Worm (Caenorhabditis elegans) whole organism, young adult: Measurements from ENCODE around the gene mthf-1.

Source experiments
- B0035.1 ChIP-seq: sonication (generic microtip); optimal IDR thresholded peaks from 2 replicates; lab custom pipeline; 2016; ENCODE audit warnings: missing genetic modification characterization, mild to moderate bottlenecking, missing compliant biosample characterization, missing genotype, missing genetic modification reagents
- F37B4.10 ChIP-seq: fragments of 200-800 bp; sonication (Bioruptor generic); IDR thresholded peaks from 2 replicates; pipeline ENCODE4 v1.3.6; 2022; ENCODE audit warnings: missing genetic modification characterization, missing compliant biosample characterization
- F39B2.1 ChIP-seq: fragments of 200-800 bp; sonication (Bioruptor generic); IDR thresholded peaks from 2 replicates; pipeline ENCODE4 v1.3.6; 2022; ENCODE audit warnings: missing genetic modification reagents, missing genetic modification characterization, missing compliant biosample characterization
- F55B11.4 ChIP-seq: sonication (generic microtip); optimal IDR thresholded peaks from 2 replicates; lab custom pipeline; 2016; ENCODE audit warnings: missing compliant biosample characterization, missing genetic modification characterization, borderline replicate concordance; ENCODE audit not compliant: insufficient read depth
- ama-1 ChIP-seq, 3 experiments: fragments of 150-350 bp in 1 of 3; sonication (generic microtip) in 2 of 3; optimal IDR thresholded peaks; 2 replicates each; lab custom pipeline; 2014 to 2018; ENCODE audit warnings: missing biosample characterization in 2 of 3, missing genetic modification characterization in 2 of 3, missing genetic modification reagents in 2 of 3
- aptf-2 ChIP-seq: fragments of 200-800 bp; sonication (Bioruptor generic); conservative IDR thresholded peaks from 2 replicates; pipeline ENCODE4 v1.3.6; 2022; ENCODE audit warnings: missing genetic modification reagents, missing genetic modification characterization, missing compliant biosample characterization
- athp-1 ChIP-seq: sonication (generic microtip); optimal IDR thresholded peaks from 2 replicates; lab custom pipeline; 2017; ENCODE audit warnings: mild to moderate bottlenecking, missing genetic modification characterization, missing compliant biosample characterization
- attf-3 ChIP-seq: fragments of 200-800 bp; sonication (Bioruptor generic); conservative IDR thresholded peaks from 2 replicates; pipeline ENCODE4 v1.3.6; 2022; ENCODE audit warnings: missing genetic modification reagents, missing genetic modification characterization, missing compliant biosample characterization
- bed-2 ChIP-seq: fragments of 200-800 bp; sonication (Bioruptor generic); IDR thresholded peaks from 2 replicates; pipeline ENCODE4 v1.3.6; 2022; ENCODE audit warnings: missing genetic modification reagents, missing genetic modification characterization, missing compliant biosample characterization
- cebp-2 ChIP-seq: fragments of 200-800 bp; sonication (Bioruptor generic); IDR thresholded peaks from 2 replicates; pipeline ENCODE4 v1.3.6; 2022; ENCODE audit warnings: missing genetic modification characterization, missing compliant biosample characterization
- ceh-40 ChIP-seq: fragments of 200-800 bp; sonication (Bioruptor generic); IDR thresholded peaks from 2 replicates; pipeline ENCODE4 v1.3.6; 2022; ENCODE audit warnings: missing genetic modification characterization, missing compliant biosample characterization
- ceh-91 ChIP-seq: fragments of 200-800 bp; sonication (Bioruptor generic); IDR thresholded peaks from 2 replicates; pipeline ENCODE4 v1.3.6; 2022; ENCODE audit warnings: missing genetic modification reagents, missing genetic modification characterization, missing compliant biosample characterization
- dox-1 ChIP-seq: fragments of 200-800 bp; sonication (Bioruptor generic); IDR thresholded peaks from 2 replicates; pipeline ENCODE4 v1.3.6; 2022; ENCODE audit warnings: missing genetic modification reagents, missing genetic modification characterization, missing compliant biosample characterization
- dpff-1 ChIP-seq: sonication (generic microtip); optimal IDR thresholded peaks from 2 replicates; lab custom pipeline; 2017; ENCODE audit warnings: mild to moderate bottlenecking, missing genetic modification characterization, missing compliant biosample characterization
- egl-18 ChIP-seq: fragments of 200-800 bp; sonication (Bioruptor generic); IDR thresholded peaks from 2 replicates; pipeline ENCODE4 v1.3.6; 2022; ENCODE audit warnings: missing genetic modification reagents, missing genetic modification characterization, missing compliant biosample characterization
- egl-44 ChIP-seq: fragments of 200-800 bp; sonication (Bioruptor generic); IDR thresholded peaks from 2 replicates; pipeline ENCODE4 v1.3.6; 2022; ENCODE audit warnings: missing genetic modification reagents, missing genetic modification characterization, missing compliant biosample characterization
- gei-17 ChIP-seq: fragments of 200-800 bp; sonication (Bioruptor generic); optimal IDR thresholded peaks from 2 replicates; lab custom pipeline; 2018; ENCODE audit warnings: mild to moderate bottlenecking, missing genetic modification characterization, missing compliant biosample characterization
- him-1 ChIP-seq: sonication (generic microtip); optimal IDR thresholded peaks from 2 replicates; lab custom pipeline; 2016; ENCODE audit warnings: missing genotype, missing genetic modification reagents, missing genetic modification characterization, missing compliant biosample characterization
- hlh-12 ChIP-seq: sonication (generic microtip); optimal IDR thresholded peaks from 2 replicates; lab custom pipeline; 2016; ENCODE audit warnings: missing genetic modification characterization, missing compliant biosample characterization
- hlh-26 ChIP-seq: fragments of 200-800 bp; sonication (Bioruptor generic); conservative IDR thresholded peaks from 2 replicates; pipeline ENCODE4 v1.3.6; 2022; ENCODE audit warnings: missing genetic modification reagents, missing genetic modification characterization, missing compliant biosample characterization
- hmg-1.2 ChIP-seq: fragments of 200-800 bp; sonication (Bioruptor generic); IDR thresholded peaks from 2 replicates; pipeline ENCODE4 v1.3.6; 2022; ENCODE audit warnings: missing genetic modification reagents, missing genetic modification characterization, missing compliant biosample characterization
- hmg-20 ChIP-seq: fragments of 200-800 bp; sonication (Bioruptor generic); IDR thresholded peaks from 2 replicates; pipeline ENCODE4 v1.3.6; 2022; ENCODE audit warnings: missing genetic modification reagents, missing genetic modification characterization, missing compliant biosample characterization
- hrde-1 ChIP-seq: sonication (generic microtip); optimal IDR thresholded peaks from 2 replicates; lab custom pipeline; 2016; ENCODE audit warnings: missing genetic modification characterization, mild to moderate bottlenecking, missing compliant biosample characterization, moderate library complexity, missing genotype, missing genetic modification reagents, borderline replicate concordance
- lin-35 ChIP-seq, 3 experiments: fragments of 150-350 bp in 2 of 3; sonication (generic microtip) in 1 of 3; optimal IDR thresholded peaks; 2 replicates each; lab custom pipeline; 2014 to 2018; ENCODE audit warnings: missing biosample characterization in 3 of 3, missing genetic modification characterization in 3 of 3, missing genetic modification reagents in 3 of 3
- lin-40 ChIP-seq: sonication (generic microtip); optimal IDR thresholded peaks from 2 replicates; lab custom pipeline; 2016; ENCODE audit warnings: missing genetic modification characterization, mild to moderate bottlenecking, missing compliant biosample characterization, missing genotype, missing genetic modification reagents
- lsy-27 ChIP-seq: sonication (generic microtip); optimal IDR thresholded peaks from 2 replicates; lab custom pipeline; 2017; ENCODE audit warnings: missing genetic modification characterization, mild to moderate bottlenecking, missing compliant biosample characterization, antibody characterized with exemption, missing genotype, borderline replicate concordance; ENCODE audit not compliant: insufficient read depth
- mcd-1 ChIP-seq: fragments of 200-800 bp; sonication (Bioruptor generic); IDR thresholded peaks from 2 replicates; pipeline ENCODE4 v1.3.6; 2022; ENCODE audit warnings: missing genetic modification reagents, missing genetic modification characterization, missing compliant biosample characterization
- mel-28 ChIP-seq: sonication (generic microtip); optimal IDR thresholded peaks from 2 replicates; lab custom pipeline; 2016; ENCODE audit warnings: borderline replicate concordance, mild to moderate bottlenecking, missing genetic modification characterization, missing compliant biosample characterization
- mes-4 ChIP-seq: sonication (generic microtip); optimal IDR thresholded peaks from 2 replicates; lab custom pipeline; 2016; ENCODE audit warnings: missing genotype, missing genetic modification characterization, missing compliant biosample characterization
- mxl-1 ChIP-seq: sonication (generic microtip); optimal IDR thresholded peaks from 2 replicates; lab custom pipeline; 2016; ENCODE audit warnings: missing genetic modification characterization, missing compliant biosample characterization
- nfya-1 ChIP-seq: sonication (generic microtip); optimal IDR thresholded peaks from 2 replicates; lab custom pipeline; 2017; ENCODE audit warnings: antibody characterized with exemption, missing compliant biosample characterization, missing genetic modification characterization, borderline replicate concordance; ENCODE audit not compliant: insufficient read depth
- nhr-120 ChIP-seq: fragments of 200-800 bp; sonication (Bioruptor generic); IDR thresholded peaks from 2 replicates; pipeline ENCODE4 v1.3.6; 2022; ENCODE audit warnings: missing genetic modification characterization, missing compliant biosample characterization
- nhr-179 ChIP-seq: sonication (generic microtip); optimal IDR thresholded peaks from 2 replicates; lab custom pipeline; 2016; ENCODE audit warnings: mild to moderate bottlenecking, missing genetic modification characterization, missing compliant biosample characterization
- nhr-27 ChIP-seq: fragments of 200-800 bp; sonication (Bioruptor generic); optimal IDR thresholded peaks from 2 replicates; lab custom pipeline; 2018; ENCODE audit warnings: mild to moderate bottlenecking, missing genetic modification characterization, moderate library complexity, missing compliant biosample characterization
- repo-1 ChIP-seq: sonication (generic microtip); optimal IDR thresholded peaks from 2 replicates; lab custom pipeline; 2017; ENCODE audit warnings: mild to moderate bottlenecking, missing genetic modification characterization, missing compliant biosample characterization
- sdz-38 ChIP-seq: sonication (generic microtip); optimal IDR thresholded peaks from 2 replicates; lab custom pipeline; 2016; ENCODE audit warnings: missing genotype, missing genetic modification characterization, missing compliant biosample characterization
- snpc-1.3 ChIP-seq: sonication (generic microtip); optimal IDR thresholded peaks from 2 replicates; lab custom pipeline; 2017; ENCODE audit warnings: missing genetic modification characterization, mild to moderate bottlenecking, missing compliant biosample characterization, antibody characterized with exemption, moderate library complexity, missing genotype, missing genetic modification reagents; ENCODE audit not compliant: insufficient read depth
- snpc-3.4 ChIP-seq: sonication (generic microtip); optimal IDR thresholded peaks from 2 replicates; lab custom pipeline; 2017; ENCODE audit warnings: missing genetic modification characterization, mild to moderate bottlenecking, missing compliant biosample characterization, antibody characterized with exemption, moderate library complexity, missing genotype, missing genetic modification reagents
- somi-1 ChIP-seq: fragments of 200-800 bp; sonication (Bioruptor generic); optimal IDR thresholded peaks from 2 replicates; lab custom pipeline; 2018; ENCODE audit warnings: mild to moderate bottlenecking, missing genetic modification characterization, missing compliant biosample characterization
- tlf-1 ChIP-seq: fragments of 200-800 bp; sonication (Bioruptor generic); optimal IDR thresholded peaks from 2 replicates; lab custom pipeline; 2018; ENCODE audit warnings: mild to moderate bottlenecking, missing genetic modification characterization, missing compliant biosample characterization
- ztf-26 ChIP-seq: sonication (generic microtip); optimal IDR thresholded peaks from 2 replicates; lab custom pipeline; 2017; ENCODE audit warnings: missing genetic modification characterization, missing compliant biosample characterization

Gene mthf-1

DNA sequence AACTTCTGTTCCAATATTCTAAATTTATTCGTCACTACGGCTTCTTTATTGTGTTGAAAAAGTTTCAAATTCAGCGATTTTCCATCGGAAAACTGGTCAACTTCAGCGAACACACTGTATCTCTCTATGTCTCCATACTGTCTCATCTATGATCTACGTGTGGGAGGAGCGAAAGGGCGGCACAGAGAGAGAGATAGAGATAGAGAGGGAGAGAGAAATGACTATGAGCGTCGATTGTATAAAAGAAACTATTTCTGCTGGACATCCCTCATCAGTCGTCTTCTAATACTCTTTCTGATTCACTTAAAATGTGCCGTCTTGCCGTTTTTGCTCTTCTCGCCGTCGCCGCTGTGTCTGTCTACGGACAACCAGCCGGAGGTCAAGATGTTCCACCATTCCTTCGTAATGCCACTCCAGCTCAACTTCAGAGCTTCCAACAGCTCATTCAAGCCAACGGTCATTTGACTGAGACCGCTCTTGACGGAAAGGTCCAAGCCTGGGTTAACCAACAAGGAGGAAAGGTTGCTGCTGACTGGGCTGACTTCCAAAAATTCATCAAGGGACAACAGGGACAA is 12.8 kb upstream of the mthf-1 start, which contains the start of gene srlf-1:
Gene srlf-1, plus strand, starts transcription at position 268 of the 575 bp plus-strand sequence.
- TF ChIP-seq egl-44 (GFP tag; lab: Robert Waterston, UW): no peak
- no peak for TF ChIP-seq lin-35 (GFP tag; optimal IDR thresholded peaks at IDR 0.05; lab: Kevin White, UChicago)
- no peak for TF ChIP-seq snpc-3.4 (tag; lab: Kevin White, UChicago)
- no peak for TF ChIP-seq gei-17
- TF ChIP-seq lin-40 (tag; lab: Kevin White, UChicago): peak; percentile 11
- no peak for TF ChIP-seq F55B11.4
- no peak for TF ChIP-seq nhr-27 (tag; lab: Kevin White, UChicago)
- no peak for TF ChIP-seq somi-1 (GFP tag; lab: Kevin White, UChicago)
- TF ChIP-seq nhr-179 (tag; lab: Kevin White, UChicago): no peak
- TF ChIP-seq hlh-12 (tag; lab: Kevin White, UChicago): no peak
- no peak for TF ChIP-seq lsy-27 (tag; lab: Kevin White, UChicago)
- peak; percentile 42 for TF ChIP-seq ztf-26 (tag; lab: Kevin White, UChicago)
- TF ChIP-seq hmg-1.2 (GFP tag; lab: Robert Waterston, UW): no peak
- TF ChIP-seq bed-2 (GFP tag; lab: Robert Waterston, UW): no peak
- 0 out of 2 replicates have a peak, but pooled peaks have one; percentile 8 for TF ChIP-seq mcd-1 (GFP tag; lab: Robert Waterston, UW)
- no peak for TF ChIP-seq aptf-2 (GFP tag; lab: Robert Waterston, UW)
- no peak for TF ChIP-seq him-1 (tag; lab: Kevin White, UChicago)
- peak; percentile 43 for TF ChIP-seq ama-1 (optimal IDR thresholded peaks at IDR 0.05; lab: Kevin White, UChicago)
- no peak for TF ChIP-seq ama-1 (GFP tag; optimal IDR thresholded peaks at IDR 0.05; lab: Kevin White, UChicago)
- no peak for TF ChIP-seq nhr-120 (GFP tag; lab: Robert Waterston, UW)
- TF ChIP-seq attf-3 (GFP tag; lab: Robert Waterston, UW): no peak
- TF ChIP-seq tlf-1: no peak
- no peak for TF ChIP-seq athp-1 (tag; lab: Kevin White, UChicago)
- TF ChIP-seq repo-1 (tag; lab: Kevin White, UChicago): no peak
- TF ChIP-seq mes-4 (tag; lab: Kevin White, UChicago): no peak
- TF ChIP-seq mxl-1 (tag; lab: Kevin White, UChicago): no peak
- no peak for TF ChIP-seq B0035.1 (tag; lab: Kevin White, UChicago)
- TF ChIP-seq dox-1 (GFP tag; lab: Robert Waterston, UW): no peak
- TF ChIP-seq cebp-2 (GFP tag; lab: Robert Waterston, UW): no peak
- TF ChIP-seq hmg-20: no peak
- TF ChIP-seq F37B4.10: 0 out of 2 replicates have a peak, but pooled peaks have one; percentile 18

DNA sequence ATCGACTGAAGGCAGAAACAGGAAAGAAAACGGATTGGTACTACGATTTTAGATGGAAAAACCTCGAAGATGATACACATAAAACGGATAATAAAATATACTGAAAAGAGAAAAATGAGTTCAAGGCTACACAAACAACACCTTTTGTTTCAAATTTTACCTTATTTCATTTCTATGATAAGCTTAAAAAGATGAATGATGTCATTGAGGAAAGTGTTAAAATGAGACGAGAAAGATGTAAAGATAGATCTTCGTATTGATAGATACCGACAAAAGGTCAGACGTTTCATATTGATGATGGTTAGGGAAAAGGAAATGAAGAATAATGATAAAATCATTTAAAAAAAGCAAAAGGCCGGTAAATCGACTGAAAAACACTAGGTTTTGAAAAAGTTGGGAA is 12.0 kb upstream of the mthf-1 start:
- TF ChIP-seq nfya-1: no peak
- no peak for TF ChIP-seq F39B2.1 (GFP tag; lab: Robert Waterston, UW)
- TF ChIP-seq mel-28: no peak
- TF ChIP-seq hlh-26 (GFP tag; lab: Robert Waterston, UW): no peak
- no peak for TF ChIP-seq ama-1 (optimal IDR thresholded peaks at IDR 0.05; lab: Kevin White, UChicago)
- no peak for TF ChIP-seq ama-1 (GFP tag; optimal IDR thresholded peaks at IDR 0.05; lab: Kevin White, UChicago)
- TF ChIP-seq ceh-40: no peak
- TF ChIP-seq lsy-27 (tag; lab: Kevin White, UChicago): no peak
- no peak for TF ChIP-seq snpc-1.3 (tag; lab: Kevin White, UChicago)
- no peak for TF ChIP-seq attf-3 (GFP tag; lab: Robert Waterston, UW)
- TF ChIP-seq snpc-3.4 (tag; lab: Kevin White, UChicago): no peak
- TF ChIP-seq ceh-91: no peak
- no peak for TF ChIP-seq sdz-38 (tag; lab: Kevin White, UChicago)
- TF ChIP-seq dpff-1 (tag; lab: Kevin White, UChicago): no peak
- TF ChIP-seq egl-18 (GFP tag; lab: Robert Waterston, UW): no peak
- no peak for TF ChIP-seq hrde-1 (tag; lab: Kevin White, UChicago)
